Worm (Caenorhabditis elegans) whole organism, L2 larva: ENCODE measurements around the gene W03F9.2.

Experiments
- F13H6.1 ChIP-seq: sonication (generic microtip); optimal IDR thresholded peaks from 2 replicates; lab custom pipeline; 2016; ENCODE audit warnings: missing genetic modification characterization, missing compliant biosample characterization
- Y55F3AM.14 ChIP-seq: fragments of 200-800 bp; sonication (Bioruptor generic); optimal IDR thresholded peaks from 2 replicates; lab custom pipeline; 2018; ENCODE audit warnings: mild to moderate bottlenecking, missing genetic modification characterization, missing compliant biosample characterization
- ZK546.5 ChIP-seq: sonication (generic microtip); optimal IDR thresholded peaks from 2 replicates; lab custom pipeline; 2017; ENCODE audit warnings: missing biosample characterization, missing genetic modification characterization
- aly-2 ChIP-seq: fragments of 150-350 bp; optimal IDR thresholded peaks from 2 replicates; lab custom pipeline; 2014; ENCODE audit warnings: missing biosample characterization, missing genetic modification characterization
- ama-1 ChIP-seq: fragments of 150-350 bp; optimal IDR thresholded peaks from 2 replicates; lab custom pipeline; 2018; ENCODE audit warnings: inconsistent platforms
- blmp-1 ChIP-seq: sonication (generic microtip); optimal IDR thresholded peaks from 2 replicates; lab custom pipeline; 2017; ENCODE audit warnings: missing genetic modification characterization, mild to moderate bottlenecking, missing compliant biosample characterization, antibody characterized with exemption, moderate library complexity; ENCODE audit not compliant: insufficient read depth
- ceh-16 ChIP-seq: fragments of 150-350 bp; optimal IDR thresholded peaks from 2 replicates; lab custom pipeline; 2014; ENCODE audit warnings: missing biosample characterization, missing genetic modification characterization
- ceh-82 ChIP-seq: fragments of 150-350 bp; optimal IDR thresholded peaks from 2 replicates; lab custom pipeline; 2014; ENCODE audit warnings: missing biosample characterization, missing genetic modification characterization
- egl-27 ChIP-seq: sonication (generic microtip); optimal IDR thresholded peaks from 3 replicates; lab custom pipeline; 2017; ENCODE audit warnings: missing biosample characterization, missing genetic modification reagents, missing genetic modification characterization
- elt-3 ChIP-seq: sonication (generic microtip); optimal IDR thresholded peaks from 2 replicates; lab custom pipeline; 2017; ENCODE audit warnings: missing biosample characterization, missing genetic modification characterization
- fos-1 ChIP-seq: fragments of 150-350 bp; optimal IDR thresholded peaks from 2 replicates; lab custom pipeline; 2014; ENCODE audit warnings: missing biosample characterization, missing genetic modification characterization
- gmeb-1 ChIP-seq: fragments of 150-350 bp; optimal IDR thresholded peaks from 2 replicates; lab custom pipeline; 2014; ENCODE audit warnings: missing biosample characterization, missing genetic modification characterization
- lin-11 ChIP-seq: fragments of 150-350 bp; sonication (generic microtip); optimal IDR thresholded peaks from 2 replicates; lab custom pipeline; 2014; ENCODE audit warnings: missing biosample characterization, missing genetic modification characterization, inconsistent platforms, mixed read lengths
- lin-39 ChIP-seq: fragments of 150-350 bp; optimal IDR thresholded peaks from 2 replicates; lab custom pipeline; 2014; ENCODE audit warnings: missing biosample characterization, missing genetic modification reagents, missing genetic modification characterization
- lsy-2 ChIP-seq, 2 experiments: fragments of 150-350 bp in 1 of 2; sonication (generic microtip) in 1 of 2; optimal IDR thresholded peaks; 2 replicates each; lab custom pipeline; 2014 to 2017; ENCODE audit warnings: missing biosample characterization in 2 of 2, missing genetic modification characterization in 2 of 2
- mbf-1 ChIP-seq: sonication (generic microtip); optimal IDR thresholded peaks from 2 replicates; lab custom pipeline; 2017; ENCODE audit warnings: missing biosample characterization, missing genetic modification characterization
- nhr-11 ChIP-seq: fragments of 150-350 bp; optimal IDR thresholded peaks from 2 replicates; lab custom pipeline; 2014; ENCODE audit warnings: missing biosample characterization, missing genetic modification characterization
- nhr-12 ChIP-seq: fragments of 150-350 bp; optimal IDR thresholded peaks from 2 replicates; lab custom pipeline; 2014; ENCODE audit warnings: missing biosample characterization, missing genetic modification characterization
- nhr-129 ChIP-seq: fragments of 150-350 bp; optimal IDR thresholded peaks from 2 replicates; lab custom pipeline; 2014; ENCODE audit warnings: missing biosample characterization, missing genetic modification characterization
- nhr-21 ChIP-seq: fragments of 150-350 bp; optimal IDR thresholded peaks from 2 replicates; lab custom pipeline; 2014; ENCODE audit warnings: missing biosample characterization, missing genetic modification characterization
- nhr-23 ChIP-seq: fragments of 150-350 bp; optimal IDR thresholded peaks from 2 replicates; lab custom pipeline; 2014; ENCODE audit warnings: missing biosample characterization, missing genetic modification reagents, missing genetic modification characterization
- nhr-237 ChIP-seq: fragments of 150-350 bp; optimal IDR thresholded peaks from 2 replicates; lab custom pipeline; 2014; ENCODE audit warnings: missing biosample characterization, missing genetic modification characterization
- nhr-25 ChIP-seq: fragments of 150-350 bp; sonication (generic microtip); optimal IDR thresholded peaks from 3 replicates; lab custom pipeline; 2014; ENCODE audit warnings: missing biosample characterization, missing genetic modification characterization
- nhr-6 ChIP-seq: fragments of 150-350 bp; optimal IDR thresholded peaks from 2 replicates; lab custom pipeline; 2014; ENCODE audit warnings: missing biosample characterization, missing genetic modification characterization
- nhr-77 ChIP-seq: fragments of 150-350 bp; optimal IDR thresholded peaks from 2 replicates; lab custom pipeline; 2014; ENCODE audit warnings: missing biosample characterization, missing genetic modification characterization
- peb-1 ChIP-seq: fragments of 150-350 bp; optimal IDR thresholded peaks from 2 replicates; lab custom pipeline; 2014; ENCODE audit warnings: missing biosample characterization, missing genetic modification characterization
- sem-4 ChIP-seq: fragments of 150-350 bp; optimal IDR thresholded peaks from 2 replicates; lab custom pipeline; 2014; ENCODE audit warnings: missing biosample characterization, missing genetic modification reagents, missing genetic modification characterization
- sma-3 ChIP-seq: sonication (generic microtip); optimal IDR thresholded peaks from 2 replicates; lab custom pipeline; 2016; ENCODE audit warnings: missing genetic modification reagents, missing genetic modification characterization, missing compliant biosample characterization
- sma-9 ChIP-seq, 2 experiments: fragments of 150-350 bp in 1 of 2; sonication (generic microtip) in 1 of 2; optimal IDR thresholded peaks; 2 replicates each; lab custom pipeline; 2014 to 2016; ENCODE audit warnings: missing genetic modification characterization in 2 of 2, mild to moderate bottlenecking in 1 of 2, missing biosample characterization in 1 of 2, missing compliant biosample characterization in 1 of 2, missing genetic modification reagents in 1 of 2, moderate library complexity in 1 of 2
- snpc-4 ChIP-seq: fragments of 150-350 bp; optimal IDR thresholded peaks from 2 replicates; lab custom pipeline; 2014; ENCODE audit warnings: missing biosample characterization, missing genetic modification characterization
- unc-62 ChIP-seq: fragments of 150-350 bp; optimal IDR thresholded peaks from 2 replicates; lab custom pipeline; 2014; ENCODE audit warnings: missing biosample characterization, missing genetic modification reagents, missing genetic modification characterization
- ztf-1 ChIP-seq: fragments of 200-800 bp; sonication (Bioruptor generic); conservative IDR thresholded peaks from 2 replicates; pipeline ENCODE4 v1.3.6; 2022; ENCODE audit warnings: missing genetic modification characterization, missing compliant biosample characterization
- ztf-11 ChIP-seq: sonication (generic microtip); optimal IDR thresholded peaks from 2 replicates; lab custom pipeline; 2017; ENCODE audit warnings: missing biosample characterization, missing genetic modification characterization
- ztf-4 ChIP-seq: fragments of 150-350 bp; optimal IDR thresholded peaks from 2 replicates; lab custom pipeline; 2014; ENCODE audit warnings: missing biosample characterization, missing genetic modification characterization

Gene W03F9.2

ce11 chrV:151310-151709 is 23.5 kb upstream of the W03F9.2 start, which contains the start of gene W03F9.4:
TSS of gene W03F9.4 (minus strand) at chrV:151388.
- TF ChIP-seq blmp-1 (tag; lab: Kevin White, UChicago) = peak; percentile 41
- TF ChIP-seq fos-1 = peak; percentile 57
- no peak for TF ChIP-seq lin-39

- TF ChIP-seq gmeb-1 (tag; lab: Kevin White, UChicago) (no peak), lin-11 (tag; lab: Kevin White, UChicago) (no peak), egl-27 (tag; lab: Kevin White, UChicago) (no peak), snpc-4 (tag; lab: Kevin White, UChicago) (no peak), nhr-129 (no peak)
These were observed 22.2 kb upstream of the W03F9.2 start for ce11 chrV:150059-150458.

- TF ChIP-seq sem-4 (tag; lab: Kevin White, UChicago) (no peak), ztf-4 (tag; lab: Kevin White, UChicago) (no peak), ztf-11 (tag; lab: Kevin White, UChicago) (no peak), nhr-11 (tag; lab: Kevin White, UChicago) (no peak)
These were observed 17.9 kb upstream of the W03F9.2 start for ce11 chrV:145694-146093.

ce11 chrV:144794-145193 is 17.0 kb upstream of the W03F9.2 start, which contains the start of gene srh-82:
TSS of gene srh-82 (plus strand) at chrV:145094.
- no peak for TF ChIP-seq mbf-1 (tag; lab: Kevin White, UChicago)
- no peak for TF ChIP-seq blmp-1 (tag; lab: Kevin White, UChicago)
- no peak for TF ChIP-seq snpc-4 (tag; lab: Kevin White, UChicago)
- TF ChIP-seq ama-1 (lab: Kevin White, UChicago) = no peak
- TF ChIP-seq nhr-12 (tag; lab: Kevin White, UChicago) = no peak
- TF ChIP-seq lin-39 = no peak
- no peak for TF ChIP-seq ZK546.5 (tag; lab: Kevin White, UChicago)
- no peak for TF ChIP-seq nhr-23
- TF ChIP-seq sma-3 = no peak
- no peak for TF ChIP-seq aly-2
- no peak for TF ChIP-seq sma-9 (GFP tag; optimal IDR thresholded peaks at IDR 0.05; lab: Kevin White, UChicago)
- TF ChIP-seq sma-9 (tag; optimal IDR thresholded peaks at IDR 0.05; lab: Kevin White, UChicago) = no peak
- no peak for TF ChIP-seq lsy-2 (tag; optimal IDR thresholded peaks at IDR 0.05; lab: Kevin White, UChicago)
- TF ChIP-seq ceh-16 (tag; lab: Kevin White, UChicago) = no peak
- no peak for TF ChIP-seq nhr-6 (tag; lab: Kevin White, UChicago)
- TF ChIP-seq, all 48 proteins: peak for 0

ce11 chrV:141257-141656 is 13.4 kb upstream of the W03F9.2 start, which contains the start of gene W03F9.11:
TSS of gene W03F9.11 (minus strand) at chrV:141357.
- TF ChIP-seq Y55F3AM.14 (GFP tag; lab: Kevin White, UChicago) = no peak
- TF ChIP-seq gmeb-1 (tag; lab: Kevin White, UChicago) = no peak
- no peak for TF ChIP-seq unc-62 (GFP tag; lab: Kevin White, UChicago)
- no peak for TF ChIP-seq peb-1 (tag; lab: Kevin White, UChicago)
- no peak for TF ChIP-seq nhr-11 (tag; lab: Kevin White, UChicago)
- TF ChIP-seq nhr-77 (tag; lab: Kevin White, UChicago) = no peak
- TF ChIP-seq, all 48 proteins: peak for 0

- TF ChIP-seq fos-1 (no peak), ztf-4 (tag; lab: Kevin White, UChicago) (no peak)
These were observed 10.8 kb upstream of the W03F9.2 start, which contains the start of gene W03F9.9 for ce11 chrV:138592-138991. TSS of gene W03F9.9 (plus strand) at chrV:138892.

ce11 chrV:137667-138066 is 9.8 kb upstream of the W03F9.2 start:
- TF ChIP-seq elt-3 (tag; lab: Kevin White, UChicago) (no peak), sma-3 (no peak)

- TF ChIP-seq ztf-4 (tag; lab: Kevin White, UChicago) = no peak
- no peak for TF ChIP-seq nhr-25 (tag; lab: Kevin White, UChicago)
- no peak for TF ChIP-seq fos-1
- TF ChIP-seq ztf-11 (tag; lab: Kevin White, UChicago) = no peak
- TF ChIP-seq ztf-1 (GFP tag; lab: Robert Waterston, UW) = no peak
- no peak for TF ChIP-seq nhr-12 (tag; lab: Kevin White, UChicago)
- TF ChIP-seq ceh-82 = no peak
- no peak for TF ChIP-seq nhr-237 (tag; lab: Kevin White, UChicago)
- no peak for TF ChIP-seq nhr-23
- TF ChIP-seq snpc-4 (tag; lab: Kevin White, UChicago) = no peak
- TF ChIP-seq lin-39 = no peak
- no peak for TF ChIP-seq nhr-6 (tag; lab: Kevin White, UChicago)
- TF ChIP-seq aly-2 = no peak
- no peak for TF ChIP-seq nhr-21 (tag; lab: Kevin White, UChicago)
- TF ChIP-seq F13H6.1 (tag; lab: Kevin White, UChicago) = no peak
- TF ChIP-seq ama-1 (lab: Kevin White, UChicago) = no peak
These were observed 2.4 kb upstream of the W03F9.2 start for ce11 chrV:130186-130585.
